Fruit fly (Drosophila melanogaster) whole organism, adult: ENCODE results near the gene CG5781.

Experiments
- CG14711 ChIP-seq: fragments of 200-800 bp; sonication (Bioruptor generic); optimal IDR thresholded peaks from 2 replicates; lab custom pipeline; 2018; ENCODE audit warnings: missing biosample characterization, mild to moderate bottlenecking, missing genetic modification characterization, moderate library complexity
- CG1620 ChIP-seq: fragments of 200-800 bp; sonication (Bioruptor generic); optimal IDR thresholded peaks from 2 replicates; lab custom pipeline; 2016; ENCODE audit warnings: missing biosample characterization, missing genetic modification characterization
- CG33017 ChIP-seq: fragments of 200-800 bp; sonication (Bioruptor generic); optimal IDR thresholded peaks from 2 replicates; lab custom pipeline; 2018; ENCODE audit warnings: missing biosample characterization, mild to moderate bottlenecking, missing genetic modification characterization, moderate library complexity
- CG5204 ChIP-seq: fragments of 200-800 bp; sonication (Bioruptor generic); optimal IDR thresholded peaks from 2 replicates; lab custom pipeline; 2016; ENCODE audit warnings: missing biosample characterization, missing genetic modification characterization
- CG7101 ChIP-seq: fragments of 200-800 bp; sonication (Bioruptor generic); optimal IDR thresholded peaks from 2 replicates; lab custom pipeline; 2018; ENCODE audit warnings: missing biosample characterization, mild to moderate bottlenecking, missing genetic modification characterization, moderate library complexity
- Hr96 ChIP-seq: fragments of 200-800 bp; sonication (Bioruptor generic); optimal IDR thresholded peaks from 2 replicates; lab custom pipeline; 2016; ENCODE audit warnings: missing biosample characterization, missing genetic modification characterization
- Mnt ChIP-seq: fragments of 200-800 bp; sonication (Bioruptor generic); optimal IDR thresholded peaks from 2 replicates; lab custom pipeline; 2016; ENCODE audit warnings: missing biosample characterization, mild to moderate bottlenecking, missing genetic modification characterization
- bab1 ChIP-seq: fragments of 200-800 bp; sonication (Bioruptor generic); optimal IDR thresholded peaks from 3 replicates; lab custom pipeline; 2019; ENCODE audit warnings: missing biosample characterization, mild to moderate bottlenecking, missing genetic modification characterization, moderate library complexity
- cic ChIP-seq: fragments of 200-800 bp; sonication (Bioruptor generic); optimal IDR thresholded peaks from 2 replicates; lab custom pipeline; 2017; ENCODE audit warnings: missing biosample characterization, mild to moderate bottlenecking, missing genetic modification characterization, moderate library complexity
- kay ChIP-seq: fragments of 200-800 bp; sonication (Bioruptor generic); peaks from one replicate; lab custom pipeline; 2016; ENCODE audit warnings: missing biosample characterization, missing genetic modification characterization, borderline replicate concordance
- ovo ChIP-seq: fragments of 200-800 bp; sonication (Bioruptor generic); optimal IDR thresholded peaks from 2 replicates; lab custom pipeline; 2016; ENCODE audit warnings: missing biosample characterization, missing genetic modification characterization

dm6 chr2L:12666002-12666576 is 31.0 kb downstream of the CG5781 start:
- TF ChIP-seq cic (no peak), kay (GFP tag; lab: Kevin White, UChicago) (no peak), CG1620 (GFP tag; lab: Kevin White, UChicago) (no peak), CG7101 (tag; lab: Kevin White, UChicago) (no peak), CG5204 (GFP tag; lab: Kevin White, UChicago) (no peak), Mnt (GFP tag; lab: Kevin White, UChicago) (no peak), CG14711 (no peak), Hr96 (no peak), CG33017 (no peak), ovo (GFP tag; lab: Kevin White, UChicago) (no peak), bab1 (GFP tag; lab: Kevin White, UChicago) (no peak)
